Fruit fly (Drosophila melanogaster) whole organism, embryonic: ENCODE results near the gene CG15047.

Experiments used
- CG11247 ChIP-seq: fragments of 200-800 bp; sonication (Bioruptor generic); IDR thresholded peaks from 2 replicates; pipeline ENCODE4 v1.3.6; 2022; ENCODE audit warnings: missing biosample characterization, missing genetic modification characterization
- CG11398 ChIP-seq: fragments of 200-800 bp; sonication (Bioruptor generic); optimal IDR thresholded peaks from 2 replicates; lab custom pipeline; 2016; ENCODE audit warnings: missing biosample characterization, missing genetic modification characterization
- CG11723 ChIP-seq: fragments of 200-800 bp; sonication (Bioruptor generic); optimal IDR thresholded peaks from 2 replicates; lab custom pipeline; 2017; ENCODE audit warnings: missing biosample characterization, mild to moderate bottlenecking, missing genetic modification characterization
- CG13287 ChIP-seq: fragments of 200-800 bp; sonication (Bioruptor generic); IDR thresholded peaks from 2 replicates; pipeline ENCODE4 v1.3.6; 2022; ENCODE audit warnings: missing biosample characterization, missing genetic modification characterization; ENCODE audit not compliant: partially characterized antibody
- CG15269 ChIP-seq: fragments of 200-800 bp; sonication (Bioruptor generic); optimal IDR thresholded peaks from 2 replicates; lab custom pipeline; 2018; ENCODE audit warnings: missing biosample characterization, mild to moderate bottlenecking, missing genetic modification characterization, moderate library complexity
- CG17802 ChIP-seq: fragments of 200-800 bp; sonication (Bioruptor generic); optimal IDR thresholded peaks from 2 replicates; lab custom pipeline; 2018; ENCODE audit warnings: missing biosample characterization, mild to moderate bottlenecking, missing genetic modification characterization, moderate library complexity
- CG18011 ChIP-seq: fragments of 200-800 bp; sonication (Bioruptor generic); optimal IDR thresholded peaks from 2 replicates; lab custom pipeline; 2017; ENCODE audit warnings: missing biosample characterization, missing genetic modification characterization, mild to moderate bottlenecking, moderate library complexity, missing genotype
- CG2120 ChIP-seq: fragments of 200-800 bp; sonication (Bioruptor generic); optimal IDR thresholded peaks from 3 replicates; lab custom pipeline; 2016; ENCODE audit warnings: missing biosample characterization, missing genetic modification characterization
- CG2129 ChIP-seq: fragments of 200-800 bp; sonication (Bioruptor generic); IDR thresholded peaks from 2 replicates; pipeline ENCODE4 v1.3.6; 2022; ENCODE audit warnings: missing biosample characterization, missing genetic modification characterization; ENCODE audit not compliant: partially characterized antibody
- CG2712 ChIP-seq: fragments of 200-800 bp; optimal IDR thresholded peaks from 3 replicates; lab custom pipeline; 2019; ENCODE audit warnings: missing biosample characterization, mild to moderate bottlenecking, missing genetic modification characterization, moderate library complexity
- CG31224 ChIP-seq: fragments of 200-800 bp; sonication (Bioruptor generic); IDR thresholded peaks from 2 replicates; pipeline ENCODE4 v1.3.6; 2022; ENCODE audit warnings: missing biosample characterization, missing genetic modification characterization
- CG34224 ChIP-seq: fragments of 200-800 bp; sonication (Bioruptor generic); IDR thresholded peaks from 3 replicates; pipeline ENCODE4 v1.3.6; 2022; ENCODE audit warnings: missing biosample characterization, missing genetic modification characterization; ENCODE audit not compliant: partially characterized antibody
- CG34376 ChIP-seq: fragments of 200-800 bp; sonication (Bioruptor generic); optimal IDR thresholded peaks from 2 replicates; lab custom pipeline; 2018; ENCODE audit warnings: missing biosample characterization, mild to moderate bottlenecking, missing genetic modification characterization
- CG3847 ChIP-seq: fragments of 200-800 bp; sonication (Bioruptor generic); IDR thresholded peaks from 2 replicates; pipeline ENCODE4 v1.3.6; 2022; ENCODE audit warnings: missing biosample characterization, missing genetic modification characterization
- CG4404 ChIP-seq: fragments of 200-800 bp; sonication (Bioruptor generic); IDR thresholded peaks from 2 replicates; pipeline ENCODE4 v1.3.6; 2022; ENCODE audit warnings: missing biosample characterization, missing genetic modification characterization
- CG6272 ChIP-seq: fragments of 200-800 bp; sonication (Bioruptor generic); IDR thresholded peaks from 2 replicates; pipeline ENCODE4 v1.3.6; 2022; ENCODE audit warnings: missing biosample characterization, missing genetic modification characterization
- CG6813 ChIP-seq: fragments of 200-800 bp; sonication (Bioruptor generic); optimal IDR thresholded peaks from 2 replicates; lab custom pipeline; 2017; ENCODE audit warnings: missing biosample characterization, missing genetic modification characterization, mild to moderate bottlenecking, moderate library complexity, missing genetic modification reagents
- CG7987 ChIP-seq: fragments of 200-800 bp; sonication (Bioruptor generic); optimal IDR thresholded peaks from 2 replicates; lab custom pipeline; 2018; ENCODE audit warnings: missing biosample characterization, mild to moderate bottlenecking, missing genetic modification characterization, moderate library complexity
- CG8388 ChIP-seq: fragments of 200-800 bp; sonication (Bioruptor generic); optimal IDR thresholded peaks from 2 replicates; lab custom pipeline; 2019; ENCODE audit warnings: missing biosample characterization, mild to moderate bottlenecking, missing genetic modification characterization, moderate library complexity
- CG9817 ChIP-seq: fragments of 200-800 bp; sonication (Bioruptor generic); optimal IDR thresholded peaks from 2 replicates; lab custom pipeline; 2018; ENCODE audit warnings: missing biosample characterization, mild to moderate bottlenecking, missing genetic modification characterization, moderate library complexity
- Deaf1 ChIP-seq: fragments of 200-800 bp; optimal IDR thresholded peaks from 3 replicates; lab custom pipeline; 2019; ENCODE audit warnings: missing biosample characterization, mild to moderate bottlenecking, missing genetic modification characterization, moderate library complexity
- Dip2 ChIP-seq: fragments of 200-800 bp; sonication (Bioruptor generic); IDR thresholded peaks from 2 replicates; pipeline ENCODE4 v1.3.6; 2022; ENCODE audit warnings: missing biosample characterization, missing genetic modification characterization
- Dip3 ChIP-seq: fragments of 200-800 bp; sonication (Bioruptor generic); optimal IDR thresholded peaks from 3 replicates; lab custom pipeline; 2016; ENCODE audit warnings: missing biosample characterization, missing genetic modification characterization
- Drgx ChIP-seq: fragments of 200-800 bp; sonication (Bioruptor generic); IDR thresholded peaks from 2 replicates; pipeline ENCODE4 v1.3.6; 2022; ENCODE audit warnings: missing biosample characterization, missing genetic modification characterization
- E2f2 ChIP-seq: fragments of 200-800 bp; sonication (Bioruptor generic); IDR thresholded peaks from 2 replicates; pipeline ENCODE4 v1.3.6; 2022; ENCODE audit warnings: missing biosample characterization, missing genetic modification characterization
- Fer1 ChIP-seq: fragments of 200-800 bp; sonication (Bioruptor generic); optimal IDR thresholded peaks from 2 replicates; lab custom pipeline; 2017; ENCODE audit warnings: missing biosample characterization, mild to moderate bottlenecking, missing genetic modification characterization
- Opbp ChIP-seq: fragments of 200-800 bp; sonication (Bioruptor generic); IDR thresholded peaks from 3 replicates; pipeline ENCODE4 v1.3.6; 2022; ENCODE audit warnings: missing biosample characterization, missing genetic modification characterization; ENCODE audit not compliant: partially characterized antibody
- Tbp ChIP-seq: fragments of >200 bp; optimal IDR thresholded peaks from 2 replicates; lab custom pipeline; 2018; ENCODE audit warnings: missing biosample characterization, missing genetic modification characterization
- Vsx1 ChIP-seq: fragments of 200-800 bp; sonication (Bioruptor generic); optimal IDR thresholded peaks from 2 replicates; lab custom pipeline; 2017; ENCODE audit warnings: missing biosample characterization, mild to moderate bottlenecking, missing genetic modification characterization, missing genetic modification reagents
- bbx ChIP-seq: fragments of 200-800 bp; sonication (Bioruptor generic); IDR thresholded peaks from 2 replicates; pipeline ENCODE4 v1.3.6; 2022; ENCODE audit warnings: missing biosample characterization, missing genetic modification characterization; ENCODE audit not compliant: partially characterized antibody
- cas ChIP-seq: fragments of 200-800 bp; sonication (Bioruptor generic); IDR thresholded peaks from 2 replicates; pipeline ENCODE4 v1.3.6; 2022; ENCODE audit warnings: missing biosample characterization, missing genetic modification characterization
- chinmo ChIP-seq: fragments of 200-800 bp; sonication (Bioruptor generic); IDR thresholded peaks from 4 replicates; pipeline ENCODE4 v1.3.6; 2022; ENCODE audit warnings: missing biosample characterization, missing genetic modification characterization; ENCODE audit not compliant: partially characterized antibody
- esg ChIP-seq: fragments of 200-800 bp; sonication (Bioruptor generic); conservative IDR thresholded peaks from 2 replicates; pipeline ENCODE4 v1.3.6; 2022; ENCODE audit warnings: missing biosample characterization, missing genetic modification characterization
- exex ChIP-seq: fragments of 200-800 bp; sonication (Bioruptor generic); optimal IDR thresholded peaks from 4 replicates; lab custom pipeline; 2018; ENCODE audit warnings: missing biosample characterization, mild to moderate bottlenecking, missing genetic modification characterization, moderate library complexity
- fd96Cb ChIP-seq: fragments of 200-800 bp; sonication (Bioruptor generic); optimal IDR thresholded peaks from 2 replicates; lab custom pipeline; 2018; ENCODE audit warnings: missing biosample characterization, mild to moderate bottlenecking, missing genetic modification characterization, moderate library complexity
- grn ChIP-seq: fragments of 200-800 bp; sonication (Bioruptor generic); optimal IDR thresholded peaks from 3 replicates; lab custom pipeline; 2017; ENCODE audit warnings: missing biosample characterization, missing genetic modification characterization
- insv ChIP-seq, 2 experiments: fragments of 200-800 bp; sonication (Bioruptor generic); optimal IDR thresholded peaks; 3 replicates each; lab custom pipeline; 2016 to 2018; ENCODE audit warnings: missing biosample characterization in 2 of 2, missing genetic modification characterization in 2 of 2
- jing ChIP-seq: fragments of 200-800 bp; sonication (Bioruptor generic); optimal IDR thresholded peaks from 2 replicates; lab custom pipeline; 2018; ENCODE audit warnings: missing biosample characterization, mild to moderate bottlenecking, missing genetic modification characterization
- klu ChIP-seq: fragments of 200-800 bp; sonication (Bioruptor generic); IDR thresholded peaks from 2 replicates; pipeline ENCODE4 v1.3.6; 2022; ENCODE audit warnings: missing biosample characterization, missing genetic modification characterization
- knrl ChIP-seq: fragments of 200-800 bp; sonication (Bioruptor generic); IDR thresholded peaks from 3 replicates; pipeline ENCODE4 v1.3.6; 2022; ENCODE audit warnings: missing biosample characterization, missing genetic modification characterization; ENCODE audit not compliant: partially characterized antibody
- nerfin-1 ChIP-seq: fragments of 200-800 bp; sonication (Bioruptor generic); optimal IDR thresholded peaks from 3 replicates; lab custom pipeline; 2019; ENCODE audit warnings: missing biosample characterization, mild to moderate bottlenecking, missing genetic modification characterization, moderate library complexity
- pb ChIP-seq: fragments of 200-800 bp; sonication (Bioruptor generic); optimal IDR thresholded peaks from 3 replicates; lab custom pipeline; 2016; ENCODE audit warnings: missing biosample characterization, missing genetic modification characterization
- pnt ChIP-seq: fragments of 200-800 bp; sonication (Bioruptor generic); optimal IDR thresholded peaks from 3 replicates; lab custom pipeline; 2016; ENCODE audit warnings: missing biosample characterization, missing genetic modification characterization
- prd ChIP-seq, 3 experiments: fragments of >200 bp in 2 of 3; fragments of 200-800 bp in 1 of 3; sonication (Bioruptor generic) in 1 of 3; optimal IDR thresholded peaks in 2 of 3; IDR thresholded peaks in 1 of 3; 2 replicates in 2 of 3; 3 replicates in 1 of 3; pipeline versions ENCODE4 v1.3.6 to Lab custom; 2017 to 2022; ENCODE audit warnings: missing biosample characterization in 1 of 3, missing genetic modification characterization in 1 of 3
- sd ChIP-seq: fragments of 200-800 bp; sonication (Bioruptor generic); optimal IDR thresholded peaks from 3 replicates; lab custom pipeline; 2018; ENCODE audit warnings: missing biosample characterization, mild to moderate bottlenecking, missing genetic modification characterization, moderate library complexity
- slou ChIP-seq: fragments of 200-800 bp; sonication (Bioruptor generic); optimal IDR thresholded peaks from 3 replicates; lab custom pipeline; 2016; ENCODE audit warnings: missing biosample characterization, missing genetic modification characterization
- sug ChIP-seq: fragments of 200-800 bp; optimal IDR thresholded peaks from 2 replicates; lab custom pipeline; 2019; ENCODE audit warnings: missing biosample characterization, mild to moderate bottlenecking, missing genetic modification characterization, moderate library complexity
- tio ChIP-seq: fragments of 200-800 bp; sonication (Bioruptor generic); optimal IDR thresholded peaks from 2 replicates; lab custom pipeline; 2017; ENCODE audit warnings: missing biosample characterization, missing genetic modification characterization, inconsistent platforms
- wek ChIP-seq: fragments of 200-800 bp; sonication (Bioruptor generic); optimal IDR thresholded peaks from 3 replicates; lab custom pipeline; 2018; ENCODE audit warnings: missing biosample characterization, mild to moderate bottlenecking, missing genetic modification characterization, moderate library complexity
- yki ChIP-seq: fragments of >200 bp; optimal IDR thresholded peaks from 3 replicates; lab custom pipeline; 2018

Gene CG15047

dm6 chrX:18489509-18489908 lies 39.0 kb upstream of the CG15047 start, which contains the start of gene CG15046 (continued):
- peak; percentile 22; the same call in 1 of the 3 replicates for TF ChIP-seq knrl (GFP tag; lab: Robert Waterston, UW)
- TF ChIP-seq Deaf1, result peak; percentile 27
- TF ChIP-seq CG2712 (tag; lab: Kevin White, UChicago), result no peak
- no peak for TF ChIP-seq CG2129 (GFP tag; lab: Robert Waterston, UW)
- no peak for TF ChIP-seq jing (GFP tag; lab: Kevin White, UChicago)
- no peak for TF ChIP-seq CG2120
- no peak for TF ChIP-seq CG8388 (GFP tag; lab: Kevin White, UChicago)
- TF ChIP-seq CG4404, result no peak
- no peak for TF ChIP-seq slou (GFP tag; lab: Kevin White, UChicago)
- 0 out of 2 replicates have a peak, but pooled peaks have one; percentile 36 for TF ChIP-seq Drgx
- no peak for TF ChIP-seq CG11398 (GFP tag; lab: Kevin White, UChicago)
- TF ChIP-seq Dip3 (GFP tag; lab: Kevin White, UChicago), result no peak
- no peak for TF ChIP-seq E2f2 (GFP tag; lab: Robert Waterston, UW)
- TF ChIP-seq chinmo (GFP tag; lab: Robert Waterston, UW), result 0 out of 4 replicates have a peak, but pooled peaks have one; percentile 60
- TF ChIP-seq Dip2 (GFP tag; lab: Robert Waterston, UW), result no peak
- no peak for TF ChIP-seq prd (optimal IDR thresholded peaks at IDR 0.05; lab: Kevin White, UChicago)
- TF ChIP-seq prd (GFP tag; IDR thresholded peaks at IDR 0.05; lab: Robert Waterston, UW), result no peak
- no peak for TF ChIP-seq CG6813 (GFP tag; lab: Kevin White, UChicago)
- no peak for TF ChIP-seq CG3847 (GFP tag; lab: Robert Waterston, UW)
- TF ChIP-seq pnt (GFP tag; lab: Kevin White, UChicago), result no peak
- TF ChIP-seq Opbp, result no peak
- peak; percentile 19; the same call in 1 of the 2 replicates for TF ChIP-seq CG13287
- TF ChIP-seq klu (GFP tag; lab: Robert Waterston, UW), result no peak
- no peak for TF ChIP-seq Fer1 (GFP tag; lab: Kevin White, UChicago)
- TF ChIP-seq, all 482 proteins: peak for 11

dm6 chrX:18491941-18492340 lies 36.5 kb upstream of the CG15047 start, which contains the start of gene CG15044:
CG15044 (minus strand) TSS chrX:18492006.
- TF ChIP-seq tio (no peak), grn (GFP tag; lab: Kevin White, UChicago) (peak; percentile 54), bbx (GFP tag; lab: Robert Waterston, UW) (no peak), CG7987 (GFP tag; lab: Kevin White, UChicago) (no peak), fd96Cb (tag; lab: Kevin White, UChicago) (no peak), CG34224 (GFP tag; lab: Robert Waterston, UW) (no peak), exex (tag; lab: Kevin White, UChicago) (peak; percentile 78), insv (GFP tag; optimal IDR thresholded peaks at IDR 0.05; lab: Kevin White, UChicago) (no peak), CG34376 (GFP tag; lab: Kevin White, UChicago) (no peak), sd (no peak), CG17802 (tag; lab: Kevin White, UChicago) (no peak), Tbp (GFP tag; lab: Kevin White, UChicago) (no peak), E2f2 (GFP tag; lab: Robert Waterston, UW) (no peak), wek (GFP tag; lab: Kevin White, UChicago) (no peak), CG31224 (GFP tag; lab: Robert Waterston, UW) (no peak), sug (tag; lab: Kevin White, UChicago) (peak; percentile 57), CG11247 (no peak), nerfin-1 (tag; lab: Kevin White, UChicago) (no peak), cas (GFP tag; lab: Robert Waterston, UW) (no peak), CG6272 (GFP tag; lab: Robert Waterston, UW) (no peak), CG15269 (no peak), Vsx1 (peak; percentile 34), CG18011 (GFP tag; lab: Kevin White, UChicago) (no peak), pb (no peak), CG11723 (GFP tag; lab: Kevin White, UChicago) (no peak), CG9817 (no peak), esg (GFP tag; lab: Robert Waterston, UW) (no peak), yki (lab: Kevin White, UChicago) (no peak)
